Worm (Caenorhabditis elegans) whole organism, young adult: ENCODE results near the gene Y17G7B.17.

Source experiments
- C17E4.6 ChIP-seq: fragments of 200-800 bp; sonication (Bioruptor generic); IDR thresholded peaks from 2 replicates; pipeline ENCODE4 v1.3.6; 2022; ENCODE audit warnings: missing genetic modification reagents, missing genetic modification characterization, missing compliant biosample characterization
- F23B12.7 ChIP-seq: sonication (generic microtip); optimal IDR thresholded peaks from 2 replicates; lab custom pipeline; 2017; ENCODE audit warnings: missing genetic modification characterization, mild to moderate bottlenecking, missing compliant biosample characterization, antibody characterized with exemption, moderate library complexity; ENCODE audit not compliant: insufficient read depth
- F37B4.10 ChIP-seq: fragments of 200-800 bp; sonication (Bioruptor generic); IDR thresholded peaks from 2 replicates; pipeline ENCODE4 v1.3.6; 2022; ENCODE audit warnings: missing genetic modification characterization, missing compliant biosample characterization
- F49E8.2 ChIP-seq: sonication (generic microtip); optimal IDR thresholded peaks from 3 replicates; lab custom pipeline; 2017; ENCODE audit warnings: missing genetic modification characterization, mild to moderate bottlenecking, missing compliant biosample characterization, antibody characterized with exemption, moderate library complexity; ENCODE audit not compliant: insufficient read depth
- F57A8.1 ChIP-seq: fragments of 200-800 bp; sonication (Bioruptor generic); optimal IDR thresholded peaks from 2 replicates; lab custom pipeline; 2018; ENCODE audit warnings: mild to moderate bottlenecking, missing genetic modification characterization, moderate library complexity, missing compliant biosample characterization
- T07F8.4 ChIP-seq: sonication (generic microtip); optimal IDR thresholded peaks from 2 replicates; lab custom pipeline; 2016; ENCODE audit warnings: mild to moderate bottlenecking, missing genetic modification characterization, moderate library complexity, missing compliant biosample characterization
- Y53F4B.3 ChIP-seq: fragments of 200-800 bp; sonication (Bioruptor generic); IDR thresholded peaks from 2 replicates; pipeline ENCODE4 v1.3.6; 2022; ENCODE audit warnings: missing genetic modification reagents, missing genetic modification characterization, missing compliant biosample characterization
- Y79H2A.3 ChIP-seq: fragments of 200-800 bp; sonication (Bioruptor generic); conservative IDR thresholded peaks from 2 replicates; pipeline ENCODE4 v1.3.6; 2022; ENCODE audit warnings: missing genetic modification reagents, missing genetic modification characterization, missing compliant biosample characterization
- ZK185.1 ChIP-seq: sonication (generic microtip); optimal IDR thresholded peaks from 2 replicates; lab custom pipeline; 2016; ENCODE audit warnings: mild to moderate bottlenecking, missing genetic modification characterization, missing compliant biosample characterization; ENCODE audit not compliant: poor library complexity, severe bottlenecking
- ama-1 ChIP-seq, 3 experiments: fragments of 150-350 bp in 1 of 3; sonication (generic microtip) in 2 of 3; optimal IDR thresholded peaks; 2 replicates each; lab custom pipeline; 2014 to 2018; ENCODE audit warnings: missing biosample characterization in 2 of 3, missing genetic modification characterization in 2 of 3, missing genetic modification reagents in 2 of 3
- aptf-3 ChIP-seq: fragments of 200-800 bp; sonication (Bioruptor generic); IDR thresholded peaks from 2 replicates; pipeline ENCODE4 v1.3.6; 2022; ENCODE audit warnings: missing genetic modification characterization, missing compliant biosample characterization
- attf-5 ChIP-seq: fragments of 200-800 bp; sonication (Bioruptor generic); optimal IDR thresholded peaks from 2 replicates; lab custom pipeline; 2018; ENCODE audit warnings: mild to moderate bottlenecking, missing genetic modification characterization, missing compliant biosample characterization
- cebp-2 ChIP-seq: fragments of 200-800 bp; sonication (Bioruptor generic); IDR thresholded peaks from 2 replicates; pipeline ENCODE4 v1.3.6; 2022; ENCODE audit warnings: missing genetic modification characterization, missing compliant biosample characterization
- ceh-100 ChIP-seq: fragments of 200-800 bp; sonication (Bioruptor generic); IDR thresholded peaks from 2 replicates; pipeline ENCODE4 v1.3.6; 2022; ENCODE audit warnings: missing genetic modification reagents, missing genetic modification characterization, missing compliant biosample characterization
- ceh-40 ChIP-seq: fragments of 200-800 bp; sonication (Bioruptor generic); IDR thresholded peaks from 2 replicates; pipeline ENCODE4 v1.3.6; 2022; ENCODE audit warnings: missing genetic modification characterization, missing compliant biosample characterization
- ceh-79 ChIP-seq: sonication (generic microtip); optimal IDR thresholded peaks from 2 replicates; lab custom pipeline; 2017; ENCODE audit warnings: mild to moderate bottlenecking, missing genetic modification characterization, missing compliant biosample characterization
- ceh-91 ChIP-seq: fragments of 200-800 bp; sonication (Bioruptor generic); IDR thresholded peaks from 2 replicates; pipeline ENCODE4 v1.3.6; 2022; ENCODE audit warnings: missing genetic modification reagents, missing genetic modification characterization, missing compliant biosample characterization
- chd-7 ChIP-seq: sonication (generic microtip); optimal IDR thresholded peaks from 2 replicates; lab custom pipeline; 2016; ENCODE audit warnings: mild to moderate bottlenecking, missing genetic modification characterization, moderate library complexity, missing compliant biosample characterization
- dpff-1 ChIP-seq: sonication (generic microtip); optimal IDR thresholded peaks from 2 replicates; lab custom pipeline; 2017; ENCODE audit warnings: mild to moderate bottlenecking, missing genetic modification characterization, missing compliant biosample characterization
- dpl-1 ChIP-seq: fragments of 150-350 bp; optimal IDR thresholded peaks from 2 replicates; lab custom pipeline; 2014; ENCODE audit warnings: missing biosample characterization, missing genetic modification reagents, missing genetic modification characterization
- egl-18 ChIP-seq: fragments of 200-800 bp; sonication (Bioruptor generic); IDR thresholded peaks from 2 replicates; pipeline ENCODE4 v1.3.6; 2022; ENCODE audit warnings: missing genetic modification reagents, missing genetic modification characterization, missing compliant biosample characterization
- ets-4 ChIP-seq: fragments of 200-800 bp; sonication (Bioruptor generic); optimal IDR thresholded peaks from 2 replicates; lab custom pipeline; 2018; ENCODE audit warnings: mild to moderate bottlenecking, missing genetic modification characterization, missing compliant biosample characterization
- gei-17 ChIP-seq: fragments of 200-800 bp; sonication (Bioruptor generic); optimal IDR thresholded peaks from 2 replicates; lab custom pipeline; 2018; ENCODE audit warnings: mild to moderate bottlenecking, missing genetic modification characterization, missing compliant biosample characterization
- hmg-20 ChIP-seq: fragments of 200-800 bp; sonication (Bioruptor generic); IDR thresholded peaks from 2 replicates; pipeline ENCODE4 v1.3.6; 2022; ENCODE audit warnings: missing genetic modification reagents, missing genetic modification characterization, missing compliant biosample characterization
- lag-1 ChIP-seq: fragments of 200-800 bp; sonication (Bioruptor generic); IDR thresholded peaks from 2 replicates; pipeline ENCODE4 v1.3.6; 2022; ENCODE audit warnings: missing genetic modification reagents, missing genetic modification characterization, missing compliant biosample characterization
- lin-35 ChIP-seq, 3 experiments: fragments of 150-350 bp in 2 of 3; sonication (generic microtip) in 1 of 3; optimal IDR thresholded peaks; 2 replicates each; lab custom pipeline; 2014 to 2018; ENCODE audit warnings: missing biosample characterization in 3 of 3, missing genetic modification characterization in 3 of 3, missing genetic modification reagents in 3 of 3
- lin-40 ChIP-seq: sonication (generic microtip); optimal IDR thresholded peaks from 2 replicates; lab custom pipeline; 2016; ENCODE audit warnings: missing genetic modification characterization, mild to moderate bottlenecking, missing compliant biosample characterization, missing genotype, missing genetic modification reagents
- lir-1 ChIP-seq: fragments of 200-800 bp; sonication (Bioruptor generic); conservative IDR thresholded peaks from 2 replicates; pipeline ENCODE4 v1.3.6; 2022; ENCODE audit warnings: missing genetic modification reagents, missing genetic modification characterization, missing compliant biosample characterization
- lsy-27 ChIP-seq: sonication (generic microtip); optimal IDR thresholded peaks from 2 replicates; lab custom pipeline; 2017; ENCODE audit warnings: missing genetic modification characterization, mild to moderate bottlenecking, missing compliant biosample characterization, antibody characterized with exemption, missing genotype, borderline replicate concordance; ENCODE audit not compliant: insufficient read depth
- mel-28 ChIP-seq: sonication (generic microtip); optimal IDR thresholded peaks from 2 replicates; lab custom pipeline; 2016; ENCODE audit warnings: borderline replicate concordance, mild to moderate bottlenecking, missing genetic modification characterization, missing compliant biosample characterization
- nfya-2 ChIP-seq: fragments of 200-800 bp; sonication (Bioruptor generic); IDR thresholded peaks from 2 replicates; pipeline ENCODE4 v1.3.6; 2022; ENCODE audit warnings: missing genetic modification reagents, missing genetic modification characterization, missing compliant biosample characterization
- nhr-27 ChIP-seq: fragments of 200-800 bp; sonication (Bioruptor generic); optimal IDR thresholded peaks from 2 replicates; lab custom pipeline; 2018; ENCODE audit warnings: mild to moderate bottlenecking, missing genetic modification characterization, moderate library complexity, missing compliant biosample characterization
- nhr-80 ChIP-seq: sonication (generic microtip); optimal IDR thresholded peaks from 2 replicates; lab custom pipeline; 2016; ENCODE audit warnings: missing genetic modification characterization, missing compliant biosample characterization
- nhr-90 ChIP-seq: sonication (generic microtip); optimal IDR thresholded peaks from 2 replicates; lab custom pipeline; 2016; ENCODE audit warnings: missing genotype, mild to moderate bottlenecking, missing genetic modification characterization, missing compliant biosample characterization
- pbrm-1 ChIP-seq: fragments of 200-800 bp; sonication (Bioruptor generic); IDR thresholded peaks from 2 replicates; pipeline ENCODE4 v1.3.6; 2022; ENCODE audit warnings: missing genetic modification reagents, missing genetic modification characterization, missing compliant biosample characterization
- rcor-1 ChIP-seq: fragments of 200-800 bp; sonication (Bioruptor generic); IDR thresholded peaks from 2 replicates; pipeline ENCODE4 v1.3.6; 2022; ENCODE audit warnings: missing genetic modification reagents, missing genetic modification characterization, missing compliant biosample characterization
- rpc-1 ChIP-seq, 2 experiments: fragments of 150-350 bp in 1 of 2; sonication (generic microtip) in 1 of 2; optimal IDR thresholded peaks; 2 replicates each; lab custom pipeline; 2014 to 2018; ENCODE audit warnings: missing biosample characterization in 1 of 2, missing genetic modification characterization in 1 of 2, missing genetic modification reagents in 1 of 2, missing genotype in 1 of 2
- sdz-38 ChIP-seq: sonication (generic microtip); optimal IDR thresholded peaks from 2 replicates; lab custom pipeline; 2016; ENCODE audit warnings: missing genotype, missing genetic modification characterization, missing compliant biosample characterization
- sea-2 ChIP-seq: fragments of 200-800 bp; sonication (Bioruptor generic); IDR thresholded peaks from 2 replicates; pipeline ENCODE4 v1.3.6; 2022; ENCODE audit warnings: missing genetic modification characterization, missing compliant biosample characterization
- snpc-1.3 ChIP-seq: sonication (generic microtip); optimal IDR thresholded peaks from 2 replicates; lab custom pipeline; 2017; ENCODE audit warnings: missing genetic modification characterization, mild to moderate bottlenecking, missing compliant biosample characterization, antibody characterized with exemption, moderate library complexity, missing genotype, missing genetic modification reagents; ENCODE audit not compliant: insufficient read depth
- somi-1 ChIP-seq: fragments of 200-800 bp; sonication (Bioruptor generic); optimal IDR thresholded peaks from 2 replicates; lab custom pipeline; 2018; ENCODE audit warnings: mild to moderate bottlenecking, missing genetic modification characterization, missing compliant biosample characterization
- tbp1 ChIP-seq: fragments of 200-800 bp; sonication (Bioruptor generic); optimal IDR thresholded peaks from 2 replicates; lab custom pipeline; 2018; ENCODE audit warnings: mild to moderate bottlenecking, missing genetic modification characterization, missing compliant biosample characterization
- tbx-9 ChIP-seq: sonication (generic microtip); optimal IDR thresholded peaks from 2 replicates; lab custom pipeline; 2016; ENCODE audit warnings: borderline replicate concordance, missing genetic modification characterization, inconsistent platforms, missing compliant biosample characterization
- tlf-1 ChIP-seq: fragments of 200-800 bp; sonication (Bioruptor generic); optimal IDR thresholded peaks from 2 replicates; lab custom pipeline; 2018; ENCODE audit warnings: mild to moderate bottlenecking, missing genetic modification characterization, missing compliant biosample characterization
- xnd-1 ChIP-seq: sonication (generic microtip); optimal IDR thresholded peaks from 2 replicates; lab custom pipeline; 2016; ENCODE audit warnings: missing genotype, missing genetic modification reagents, missing genetic modification characterization, missing compliant biosample characterization
- zim-3 ChIP-seq: sonication (generic microtip); optimal IDR thresholded peaks from 2 replicates; lab custom pipeline; 2017; ENCODE audit warnings: mild to moderate bottlenecking, missing genetic modification characterization, moderate library complexity, missing compliant biosample characterization
- ztf-22 ChIP-seq: fragments of 200-800 bp; sonication (Bioruptor generic); optimal IDR thresholded peaks from 2 replicates; lab custom pipeline; 2018; ENCODE audit warnings: mild to moderate bottlenecking, missing genetic modification characterization, moderate library complexity, missing compliant biosample characterization

Y17G7B.17 gene

DNA sequence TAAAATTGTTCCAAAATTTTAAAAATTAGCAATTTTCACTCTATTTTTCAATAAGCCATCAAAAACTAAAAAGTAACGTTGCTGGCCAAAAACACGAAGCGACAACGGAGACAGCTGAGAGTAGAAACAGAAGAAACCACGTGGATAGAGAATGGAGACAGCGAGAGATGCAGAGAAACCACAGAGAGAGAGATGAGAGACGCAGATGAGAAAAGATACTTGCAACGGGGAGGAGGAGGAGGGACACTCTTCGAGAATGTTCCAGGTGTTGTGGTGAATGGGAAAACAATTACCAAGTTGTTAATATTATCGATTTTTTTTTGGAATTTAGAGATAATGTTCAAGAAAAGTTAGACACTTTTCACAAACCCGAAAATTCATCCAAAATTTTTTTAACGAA, 2.6 kb upstream of the Y17G7B.17 start (continued):
- TF ChIP-seq mel-28: peak; percentile 50
- no peak for TF ChIP-seq cebp-2 (GFP tag; lab: Robert Waterston, UW)
- peak; percentile 69 for TF ChIP-seq rcor-1 (GFP tag; lab: Robert Waterston, UW)
- TF ChIP-seq zim-3 (tag; lab: Kevin White, UChicago): no peak
- TF ChIP-seq F49E8.2 (tag; lab: Kevin White, UChicago): no peak
- TF ChIP-seq ceh-40 (GFP tag; lab: Robert Waterston, UW): no peak
- TF ChIP-seq lsy-27: no peak
- no peak for TF ChIP-seq sea-2 (GFP tag; lab: Robert Waterston, UW)
- peak; percentile 84 for TF ChIP-seq chd-7 (tag; lab: Kevin White, UChicago)
- TF ChIP-seq F37B4.10 (GFP tag; lab: Robert Waterston, UW): no peak
- TF ChIP-seq tlf-1: peak; percentile 78
- TF ChIP-seq nhr-80: peak; percentile 42
- TF ChIP-seq hmg-20 (GFP tag; lab: Robert Waterston, UW): no peak
- no peak for TF ChIP-seq aptf-3
- TF ChIP-seq lag-1 (GFP tag; lab: Robert Waterston, UW): no peak
- peak; percentile 96 for TF ChIP-seq lin-40 (tag; lab: Kevin White, UChicago)
- peak; percentile 94 for TF ChIP-seq attf-5 (GFP tag; lab: Kevin White, UChicago)
- peak; percentile 58 for TF ChIP-seq ztf-22 (GFP tag; lab: Kevin White, UChicago)
- peak; percentile 65 for TF ChIP-seq tbp1
- no peak for TF ChIP-seq Y53F4B.3 (GFP tag; lab: Robert Waterston, UW)
- peak; percentile 56 for TF ChIP-seq rpc-1 (optimal IDR thresholded peaks at IDR 0.05; lab: Kevin White, UChicago)
- no peak for TF ChIP-seq rpc-1 (tag; optimal IDR thresholded peaks at IDR 0.05; lab: Kevin White, UChicago)
- 0 out of 2 replicates have a peak, but pooled peaks have one; percentile 17 for TF ChIP-seq egl-18 (GFP tag; lab: Robert Waterston, UW)
- TF ChIP-seq ceh-91 (GFP tag; lab: Robert Waterston, UW): no peak
- TF ChIP-seq gei-17 (GFP tag; lab: Kevin White, UChicago): peak; percentile 57
- no peak for TF ChIP-seq dpff-1 (tag; lab: Kevin White, UChicago)
- no peak for TF ChIP-seq sdz-38
- TF ChIP-seq ceh-79 (tag; lab: Kevin White, UChicago): no peak
- no peak for TF ChIP-seq ets-4
- peak; percentile 8 for TF ChIP-seq T07F8.4 (tag; lab: Kevin White, UChicago)
- TF ChIP-seq F57A8.1 (GFP tag; lab: Kevin White, UChicago): no peak
- no peak for TF ChIP-seq snpc-1.3 (tag; lab: Kevin White, UChicago)
- TF ChIP-seq lir-1 (GFP tag; lab: Robert Waterston, UW): peak; percentile 70; the same call in 1 of the 2 replicates
- peak; percentile 94 for TF ChIP-seq pbrm-1 (GFP tag; lab: Robert Waterston, UW)
- TF ChIP-seq dpl-1 (GFP tag; lab: Kevin White, UChicago): peak; percentile 12
- TF ChIP-seq lin-35 (GFP tag; optimal IDR thresholded peaks at IDR 0.05; lab: Kevin White, UChicago): peak in 1 of 3 experiments; percentile 82
- peak; percentile 43 for TF ChIP-seq nhr-90 (tag; lab: Kevin White, UChicago)
- TF ChIP-seq xnd-1 (tag; lab: Kevin White, UChicago): no peak
- TF ChIP-seq somi-1 (GFP tag; lab: Kevin White, UChicago): peak; percentile 88
- TF ChIP-seq nhr-27: no peak
- TF ChIP-seq nfya-2 (GFP tag; lab: Robert Waterston, UW): no peak
- peak; percentile 67 for TF ChIP-seq ZK185.1 (tag; lab: Kevin White, UChicago)
- TF ChIP-seq F23B12.7 (tag; lab: Kevin White, UChicago): no peak
- TF ChIP-seq C17E4.6 (GFP tag; lab: Robert Waterston, UW): 0 out of 2 replicates have a peak, but pooled peaks have one; percentile 16
- TF ChIP-seq ama-1 (optimal IDR thresholded peaks at IDR 0.05; lab: Kevin White, UChicago): peak; percentile 69
- no peak for TF ChIP-seq ama-1 (GFP tag; optimal IDR thresholded peaks at IDR 0.05; lab: Kevin White, UChicago)
- no peak for TF ChIP-seq Y79H2A.3 (GFP tag; lab: Robert Waterston, UW)
- peak; percentile 64 for TF ChIP-seq ceh-100
- TF ChIP-seq tbx-9 (tag; lab: Kevin White, UChicago): no peak
